Fruit fly (Drosophila melanogaster): ENCODE data around the gene CG10154.

The CG10154 gene

dm6 chr3L:13486041-13486859 is 49.3 kb upstream of the CG10154 start, which contains the start of the genes Abp1 and Tgi (continued):
- no peak for TF ChIP-seq sim (GFP tag; IDR thresholded peaks at IDR 0.05)
- no peak for TF ChIP-seq ham (GFP tag; IDR thresholded peaks at IDR 0.05)
- no peak for TF ChIP-seq CG14441 (GFP tag; IDR thresholded peaks at IDR 0.05)
- peak; percentile 77 for TF ChIP-seq CG11456 (GFP tag; IDR thresholded peaks at IDR 0.05)
- peak; percentile 36 for TF ChIP-seq CG15696 (tag; optimal IDR thresholded peaks at IDR 0.05)
- TF ChIP-seq CG43689 (GFP tag; IDR thresholded peaks at IDR 0.05): no peak
- TF ChIP-seq pnt (GFP tag; optimal IDR thresholded peaks at IDR 0.05): no peak
- TF ChIP-seq sisA (GFP tag; IDR thresholded peaks at IDR 0.05): no peak; the same call in 1 of the 2 replicates
- no peak for TF ChIP-seq peb (GFP tag; IDR thresholded peaks at IDR 0.05)
- peak; percentile 66 for TF ChIP-seq CoRest (tag; optimal IDR thresholded peaks at IDR 0.05)
- no peak for TF ChIP-seq CG17568 (GFP tag; optimal IDR thresholded peaks at IDR 0.05)
- peak; percentile 26 for TF ChIP-seq NfI (GFP tag; optimal IDR thresholded peaks at IDR 0.05)
- TF ChIP-seq Usf (GFP tag; optimal IDR thresholded peaks at IDR 0.05): no peak
- no peak for TF ChIP-seq Fer3 (tag; optimal IDR thresholded peaks at IDR 0.05)
- TF ChIP-seq pum (GFP tag; optimal IDR thresholded peaks at IDR 0.05): peak; percentile 3
- peak; percentile 71 for TF ChIP-seq CG12659 (GFP tag; optimal IDR thresholded peaks at IDR 0.05)
- TF ChIP-seq CG16863 (GFP tag; optimal IDR thresholded peaks at IDR 0.05): no peak
- peak; percentile 15 for TF ChIP-seq CG8924 (tag; optimal IDR thresholded peaks at IDR 0.05)
- no peak for TF ChIP-seq CG10321 (GFP tag; IDR thresholded peaks at IDR 0.05)
- peak; percentile 89 for TF ChIP-seq Opbp (GFP tag; IDR thresholded peaks at IDR 0.05; ENCODE audit: partially characterized antibody)
- 0 out of 2 replicates have a peak, but pooled peaks have one; percentile 12 for TF ChIP-seq CG6272 (GFP tag; IDR thresholded peaks at IDR 0.05)
- TF ChIP-seq cwo (GFP tag; optimal IDR thresholded peaks at IDR 0.05): no peak
- TF ChIP-seq HHEX (GFP tag; optimal IDR thresholded peaks at IDR 0.05): no peak
- TF ChIP-seq scrt (GFP tag; optimal IDR thresholded peaks at IDR 0.05): no peak
- TF ChIP-seq gfzf (GFP tag; optimal IDR thresholded peaks at IDR 0.05): peak; percentile 45
- peak; percentile 4 for TF ChIP-seq Camta (GFP tag; optimal IDR thresholded peaks at IDR 0.05)
- TF ChIP-seq Bteb2 (GFP tag; optimal IDR thresholded peaks at IDR 0.05): peak; percentile 39
- TF ChIP-seq CG10654 (GFP tag; optimal IDR thresholded peaks at IDR 0.05): peak; percentile 2
- TF ChIP-seq CG11085 (GFP tag; IDR thresholded peaks at IDR 0.05): no peak
- no peak for TF ChIP-seq grn (GFP tag; optimal IDR thresholded peaks at IDR 0.05)
- TF ChIP-seq CrebB (tag; optimal IDR thresholded peaks at IDR 0.05): peak; percentile 46
- peak; percentile 69 for TF ChIP-seq tna (GFP tag; IDR thresholded peaks at IDR 0.05; ENCODE audit: partially characterized antibody)
- TF ChIP-seq HLH4C (GFP tag; IDR thresholded peaks at IDR 0.05; ENCODE audit: partially characterized antibody): peak; percentile 61
- TF ChIP-seq Blimp-1 (GFP tag; optimal IDR thresholded peaks at IDR 0.05): no peak
- no peak for TF ChIP-seq Elba2 (GFP tag; optimal IDR thresholded peaks at IDR 0.05)
- no peak for TF ChIP-seq odd (GFP tag; optimal IDR thresholded peaks at IDR 0.05)
- no peak for TF ChIP-seq CG7271 (tag; optimal IDR thresholded peaks at IDR 0.05)
- peak; percentile 80 for TF ChIP-seq Dll (GFP tag; IDR thresholded peaks at IDR 0.05; ENCODE audit: partially characterized antibody)
- no peak for TF ChIP-seq CG4707 (GFP tag; optimal IDR thresholded peaks at IDR 0.05)
- TF ChIP-seq grau (tag; optimal IDR thresholded peaks at IDR 0.05): peak; percentile 26
- no peak for TF ChIP-seq CG32772 (GFP tag; IDR thresholded peaks at IDR 0.05)
- peak; percentile 34; the same call in 2 of the 3 replicates for TF ChIP-seq CG17361 (GFP tag; IDR thresholded peaks at IDR 0.05)
- TF ChIP-seq ind (GFP tag; optimal IDR thresholded peaks at IDR 0.05): peak; percentile 33
- TF ChIP-seq tll (GFP tag; optimal IDR thresholded peaks at IDR 0.05): no peak
- peak; percentile 47 for TF ChIP-seq CHES-1-like (GFP tag; optimal IDR thresholded peaks at IDR 0.05)
- TF ChIP-seq CG8281 (tag; optimal IDR thresholded peaks at IDR 0.05): no peak
- no peak for TF ChIP-seq Atf6 (GFP tag; IDR thresholded peaks at IDR 0.05)
- peak; percentile 66 for TF ChIP-seq vnd (GFP tag; IDR thresholded peaks at IDR 0.05; ENCODE audit: partially characterized antibody)
